Worm (Caenorhabditis elegans): ENCODE measurements around the gene acbp-3.

DNA sequence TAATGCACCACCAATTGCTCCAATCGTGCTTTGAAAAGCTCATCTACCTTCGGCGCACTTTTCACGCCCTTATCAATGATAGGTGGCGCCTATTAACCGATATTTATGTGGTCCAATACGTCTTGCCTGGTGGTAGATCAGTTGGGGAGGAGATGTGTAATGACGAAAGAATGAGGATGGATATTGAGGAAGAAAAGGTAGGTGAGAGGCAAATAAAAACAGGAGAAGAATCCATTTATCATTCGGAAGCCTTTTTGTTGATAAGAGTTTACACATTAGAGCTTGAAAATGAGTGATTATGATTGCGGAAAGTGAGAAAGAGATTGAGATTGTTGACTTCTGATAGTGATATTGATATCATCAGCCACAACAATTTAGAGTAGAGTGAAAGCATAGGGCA lies 4.3 kb downstream of the acbp-3 start:
- TF ChIP-seq K02D7.2 (tag; optimal IDR thresholded peaks at IDR 0.05) (no peak), nhr-11 (tag; optimal IDR thresholded peaks at IDR 0.05) (no peak), pqm-1 (tag; optimal IDR thresholded peaks at IDR 0.05) (no peak), Y22D7AL.16 (tag; optimal IDR thresholded peaks at IDR 0.05) (no peak)

Data from whole organism, late embryonic.